Fruit fly (Drosophila melanogaster) whole organism, prepupa: ENCODE data around the gene flfl.

ENCODE experiments used
- Blimp-1 ChIP-seq: fragments of 200-800 bp; sonication (Bioruptor generic); optimal IDR thresholded peaks from 3 replicates; lab custom pipeline; 2017; ENCODE audit warnings: missing biosample characterization, missing genetic modification characterization, mild to moderate bottlenecking, moderate library complexity, missing genetic modification reagents
- CG10669 ChIP-seq: fragments of 200-800 bp; sonication (Bioruptor generic); optimal IDR thresholded peaks from 3 replicates; lab custom pipeline; 2018; ENCODE audit warnings: missing biosample characterization, mild to moderate bottlenecking, missing genetic modification characterization, moderate library complexity
- CG15336 ChIP-seq: fragments of 200-800 bp; sonication (Bioruptor generic); IDR thresholded peaks from 2 replicates; pipeline ENCODE4 v1.3.6; 2022; ENCODE audit warnings: missing biosample characterization, missing genetic modification characterization
- CG1621 ChIP-seq: fragments of 200-800 bp; sonication (Bioruptor generic); optimal IDR thresholded peaks from 3 replicates; lab custom pipeline; 2018; ENCODE audit warnings: missing biosample characterization, mild to moderate bottlenecking, missing genetic modification characterization
- CG31627 ChIP-seq: fragments of 200-800 bp; sonication (Bioruptor generic); optimal IDR thresholded peaks from 3 replicates; lab custom pipeline; 2016; ENCODE audit warnings: missing biosample characterization, missing genetic modification characterization
- CG6163 ChIP-seq: fragments of 200-800 bp; sonication (Bioruptor generic); IDR thresholded peaks from 3 replicates; pipeline ENCODE4 v1.3.6; 2022; ENCODE audit warnings: missing biosample characterization, missing genetic modification characterization
- CG6276 ChIP-seq: fragments of 200-800 bp; sonication (Bioruptor generic); optimal IDR thresholded peaks from 2 replicates; lab custom pipeline; 2017; ENCODE audit warnings: missing biosample characterization, mild to moderate bottlenecking, missing genetic modification characterization
- CG6808 ChIP-seq: fragments of 200-800 bp; sonication (Bioruptor generic); optimal IDR thresholded peaks from 3 replicates; lab custom pipeline; 2017; ENCODE audit warnings: missing biosample characterization, missing genetic modification characterization, mild to moderate bottlenecking, moderate library complexity, missing genetic modification reagents
- CG6854 ChIP-seq: fragments of 200-800 bp; sonication (Bioruptor generic); optimal IDR thresholded peaks from 2 replicates; lab custom pipeline; 2017; ENCODE audit warnings: missing biosample characterization, mild to moderate bottlenecking, missing genetic modification characterization
- CG7368 ChIP-seq: fragments of 200-800 bp; sonication (Bioruptor generic); optimal IDR thresholded peaks from 3 replicates; lab custom pipeline; 2016; ENCODE audit warnings: missing biosample characterization, missing genetic modification characterization
- CG8119 ChIP-seq: fragments of 200-800 bp; sonication (Bioruptor generic); IDR thresholded peaks from 3 replicates; pipeline ENCODE4 v1.3.6; 2022; ENCODE audit warnings: missing biosample characterization, missing genetic modification characterization
- CG8632 ChIP-seq: fragments of 200-800 bp; sonication (Bioruptor generic); optimal IDR thresholded peaks from 3 replicates; lab custom pipeline; 2016; ENCODE audit warnings: missing biosample characterization, missing genetic modification characterization
- CG9139 ChIP-seq: fragments of 200-800 bp; sonication (Bioruptor generic); optimal IDR thresholded peaks from 3 replicates; lab custom pipeline; 2017; ENCODE audit warnings: missing biosample characterization, mild to moderate bottlenecking, missing genetic modification characterization
- Eip78C ChIP-seq: fragments of 200-800 bp; sonication (Bioruptor generic); peaks from one replicate; lab custom pipeline; 2016; ENCODE audit warnings: missing biosample characterization, missing genetic modification characterization
- Eip93F ChIP-seq: fragments of 200-800 bp; sonication (Bioruptor generic); optimal IDR thresholded peaks from 2 replicates; lab custom pipeline; 2016; ENCODE audit warnings: missing biosample characterization, mild to moderate bottlenecking, missing genetic modification characterization
- Ets96B ChIP-seq: fragments of 200-800 bp; optimal IDR thresholded peaks from 2 replicates; lab custom pipeline; 2019; ENCODE audit warnings: missing biosample characterization, mild to moderate bottlenecking, missing genetic modification characterization, moderate library complexity
- Hr4 ChIP-seq: fragments of 200-800 bp; sonication (Bioruptor generic); optimal IDR thresholded peaks from 3 replicates; lab custom pipeline; 2016; ENCODE audit warnings: missing biosample characterization, missing genetic modification characterization
- Lpt ChIP-seq: fragments of 200-800 bp; sonication (Bioruptor generic); optimal IDR thresholded peaks from 3 replicates; lab custom pipeline; 2016; ENCODE audit warnings: missing biosample characterization, missing genetic modification characterization
- Sox102F ChIP-seq: fragments of 200-800 bp; sonication (Bioruptor generic); optimal IDR thresholded peaks from 2 replicates; lab custom pipeline; 2016; ENCODE audit warnings: missing biosample characterization, mild to moderate bottlenecking, missing genetic modification characterization
- Sox14 ChIP-seq: fragments of 200-800 bp; sonication (Bioruptor generic); optimal IDR thresholded peaks from 3 replicates; lab custom pipeline; 2016; ENCODE audit warnings: missing biosample characterization, missing genetic modification characterization
- Sox15 ChIP-seq: fragments of 200-800 bp; sonication (Bioruptor generic); optimal IDR thresholded peaks from 3 replicates; lab custom pipeline; 2016; ENCODE audit warnings: missing biosample characterization, missing genetic modification characterization
- cyc ChIP-seq: fragments of 200-800 bp; sonication (Bioruptor generic); optimal IDR thresholded peaks from 3 replicates; lab custom pipeline; 2016; ENCODE audit warnings: missing biosample characterization, missing genetic modification characterization
- dsx ChIP-seq: fragments of 200-800 bp; optimal IDR thresholded peaks from 3 replicates; lab custom pipeline; 2019; ENCODE audit warnings: missing biosample characterization, mild to moderate bottlenecking, missing genetic modification characterization, moderate library complexity; ENCODE audit not compliant: poor library complexity, severe bottlenecking
- eg ChIP-seq: fragments of 200-800 bp; sonication (Bioruptor generic); IDR thresholded peaks from 3 replicates; pipeline ENCODE4 v1.3.6; 2022; ENCODE audit warnings: missing biosample characterization, missing genetic modification characterization
- fd59A ChIP-seq: fragments of 200-800 bp; sonication (Bioruptor generic); optimal IDR thresholded peaks from 2 replicates; lab custom pipeline; 2017; ENCODE audit warnings: missing biosample characterization, mild to moderate bottlenecking, missing genetic modification characterization, missing genetic modification reagents
- fkh ChIP-seq: fragments of 200-800 bp; sonication (Bioruptor generic); optimal IDR thresholded peaks from 3 replicates; lab custom pipeline; 2017; ENCODE audit warnings: missing biosample characterization, mild to moderate bottlenecking, missing genetic modification characterization, moderate library complexity
- lz ChIP-seq: fragments of 200-800 bp; sonication (Bioruptor generic); optimal IDR thresholded peaks from 3 replicates; lab custom pipeline; 2016; ENCODE audit warnings: missing biosample characterization, missing genetic modification characterization
- pdm3 ChIP-seq: fragments of 200-800 bp; sonication (Bioruptor generic); optimal IDR thresholded peaks from 3 replicates; lab custom pipeline; 2016; ENCODE audit warnings: missing biosample characterization, missing genetic modification characterization
- salr ChIP-seq, 2 experiments: fragments of 200-800 bp; sonication (Bioruptor generic); optimal IDR thresholded peaks; 3 replicates each; lab custom pipeline; 2016 to 2018; ENCODE audit warnings: missing biosample characterization in 2 of 2, missing genetic modification characterization in 2 of 2, mild to moderate bottlenecking in 1 of 2
- spab ChIP-seq: fragments of 200-800 bp; sonication (Bioruptor generic); optimal IDR thresholded peaks from 2 replicates; lab custom pipeline; 2017; ENCODE audit warnings: missing biosample characterization, mild to moderate bottlenecking, missing genetic modification characterization, missing genetic modification reagents
- ss ChIP-seq, 2 experiments: fragments of 200-800 bp; sonication (Bioruptor generic); optimal IDR thresholded peaks; 2 replicates in 1 of 2; 3 replicates in 1 of 2; lab custom pipeline; 2017 to 2018; ENCODE audit warnings: mild to moderate bottlenecking in 2 of 2, missing biosample characterization in 2 of 2, missing genetic modification characterization in 2 of 2, moderate library complexity in 1 of 2
- svp ChIP-seq: fragments of 200-800 bp; sonication (Bioruptor generic); peaks from one replicate; lab custom pipeline; 2016; ENCODE audit warnings: missing biosample characterization, missing genetic modification characterization
- vri ChIP-seq: fragments of 200-800 bp; sonication (Bioruptor generic); optimal IDR thresholded peaks from 3 replicates; lab custom pipeline; 2016; ENCODE audit warnings: missing biosample characterization, mild to moderate bottlenecking, missing genetic modification characterization

Gene flfl

dm6 chr3R:13646729-13647633 is 36.7 kb upstream of the flfl start, which contains the start of gene rin (continued):
- TF ChIP-seq CG31627 (GFP tag; lab: Kevin White, UChicago) (peak; percentile 25), fd59A (GFP tag; lab: Kevin White, UChicago) (no peak), CG6163 (GFP tag; lab: Robert Waterston, UW) (peak; percentile 6; the same call in 1 of the 3 replicates), vri (no peak), Sox15 (GFP tag; lab: Kevin White, UChicago) (no peak), CG10669 (peak; percentile 36), pdm3 (GFP tag; lab: Kevin White, UChicago) (no peak), lz (GFP tag; lab: Kevin White, UChicago) (peak; percentile 12), Sox102F (no peak), Sox14 (GFP tag; lab: Kevin White, UChicago) (no peak), CG6808 (GFP tag; lab: Kevin White, UChicago) (peak; percentile 77), salr (GFP tag; optimal IDR thresholded peaks at IDR 0.05; lab: Kevin White, UChicago) (no peak), CG1621 (peak; percentile 42), cyc (peak; percentile 15), CG7368 (GFP tag; lab: Kevin White, UChicago) (no peak), spab (peak; percentile 57), Eip93F (GFP tag; lab: Kevin White, UChicago) (no peak), fkh (GFP tag; lab: Kevin White, UChicago) (no peak), Hr4 (GFP tag; lab: Kevin White, UChicago) (no peak), CG15336 (peak; percentile 60), Blimp-1 (GFP tag; lab: Kevin White, UChicago) (no peak), CG6276 (GFP tag; lab: Kevin White, UChicago) (peak; percentile 46)
- TF ChIP-seq, all 60 proteins: peak for 24

DNA sequence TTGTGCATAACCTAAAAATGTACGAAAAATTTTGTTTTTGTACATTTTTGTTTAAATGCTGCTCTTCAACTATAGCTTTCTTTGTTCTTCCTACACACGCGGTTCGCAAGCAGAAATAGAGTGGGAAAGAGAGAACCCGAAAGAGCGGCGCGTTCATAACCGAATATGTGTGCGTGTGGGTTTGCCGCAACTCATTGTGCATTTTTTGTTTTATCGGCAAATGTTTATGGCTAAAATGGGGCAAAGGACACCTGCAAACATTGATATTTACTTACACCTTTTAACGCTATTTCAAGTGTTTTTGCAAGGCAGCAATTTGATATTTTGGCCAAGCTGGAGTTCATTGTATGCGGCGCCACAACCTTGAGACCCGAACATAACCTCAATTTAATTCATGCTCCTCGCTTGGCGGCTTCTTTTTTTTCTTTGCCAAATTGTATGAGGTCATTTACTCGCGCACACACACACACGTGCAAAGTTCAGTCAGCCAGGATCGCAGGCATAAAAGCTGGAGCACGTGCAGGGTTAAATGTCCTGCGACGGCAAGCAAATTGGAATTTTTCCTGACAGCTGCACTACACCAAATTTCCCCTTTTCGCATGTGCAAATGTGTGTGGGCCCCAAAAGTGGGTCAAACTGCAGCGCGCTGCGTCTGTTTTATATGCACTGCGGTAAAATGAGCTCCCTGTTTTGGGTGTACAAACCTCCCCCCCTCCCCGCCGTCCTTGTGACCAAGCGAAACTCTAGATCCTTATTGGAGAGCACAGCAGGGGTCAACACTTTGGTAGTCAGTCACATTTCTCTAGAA is 35.8 kb upstream of the flfl start:
- TF ChIP-seq Sox14 (GFP tag; lab: Kevin White, UChicago) (peak; percentile 61), CG31627 (GFP tag; lab: Kevin White, UChicago) (no peak), CG6163 (GFP tag; lab: Robert Waterston, UW) (no peak), CG10669 (no peak), Eip78C (GFP tag; lab: Kevin White, UChicago) (peak; percentile 52), ss (GFP tag; optimal IDR thresholded peaks at IDR 0.05; lab: Kevin White, UChicago) (peak in 1 of 2 experiments; percentile 17), svp (no peak)

- no peak for TF ChIP-seq CG8632
- TF ChIP-seq CG6276 (GFP tag; lab: Kevin White, UChicago): no peak
- TF ChIP-seq vri: no peak
These were observed 27.4 kb upstream of the flfl start, which contains the start of gene Rbp4 for dm6 chr3R:13656294-13656693. Rbp4 (minus strand) TSS chr3R:13656394.

DNA sequence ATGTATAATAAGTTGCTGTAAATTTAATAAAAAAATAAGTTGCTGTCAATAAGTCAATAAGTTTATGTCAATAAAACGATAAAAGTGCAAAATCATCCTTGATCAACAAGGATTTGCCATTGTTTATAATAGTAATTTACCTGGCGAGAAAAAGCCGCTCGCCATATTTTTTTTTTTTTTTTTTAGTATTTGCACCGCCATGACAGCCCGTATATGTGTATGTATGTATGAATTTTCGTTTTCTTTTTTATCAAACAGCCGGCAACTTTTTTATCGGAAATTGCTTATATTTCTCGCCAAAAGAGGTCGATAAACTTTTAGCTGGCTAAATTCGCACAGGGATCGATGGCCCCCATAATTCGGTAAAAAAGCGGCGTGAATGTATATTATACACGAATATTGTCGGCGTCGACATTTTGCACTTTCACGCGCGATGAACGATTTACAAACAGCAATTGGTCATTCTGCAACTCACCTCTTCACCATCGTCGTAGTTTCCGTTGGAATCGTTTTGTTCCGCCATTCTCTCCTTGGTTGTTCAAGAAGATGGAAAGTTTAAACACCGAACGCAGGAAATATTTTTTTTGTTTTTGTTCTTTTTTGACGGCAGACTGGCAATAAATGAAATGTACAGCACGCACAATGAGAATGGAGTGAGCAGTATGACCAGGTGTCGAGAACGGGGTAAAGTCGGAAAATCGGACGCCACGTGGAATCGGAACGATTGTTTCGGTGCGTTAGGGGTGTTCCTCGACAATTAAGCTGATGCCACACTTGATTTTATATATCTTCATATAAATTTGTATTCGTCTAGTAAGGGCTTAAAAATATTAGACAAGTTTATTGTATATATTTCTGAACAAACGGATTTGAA is 23.6 kb upstream of the flfl start, which contains the start of gene Hrb87F:
Hrb87F (minus strand) TSS at position 667 of the 874 bp plus-strand sequence.
- TF ChIP-seq lz (GFP tag; lab: Kevin White, UChicago): peak; percentile 10
- TF ChIP-seq eg (GFP tag; lab: Robert Waterston, UW): peak; percentile 23
- peak; percentile 7; the same call in 2 of the 3 replicates for TF ChIP-seq CG6163 (GFP tag; lab: Robert Waterston, UW)
- peak; percentile 33 for TF ChIP-seq vri
- TF ChIP-seq Ets96B (tag; lab: Kevin White, UChicago): peak; percentile 1
- TF ChIP-seq dsx: peak; percentile 26
- TF ChIP-seq CG6854 (GFP tag; lab: Kevin White, UChicago): peak; percentile 79
- peak; percentile 54 to 56 for TF ChIP-seq ss (GFP tag; optimal IDR thresholded peaks at IDR 0.05; lab: Kevin White, UChicago)
- TF ChIP-seq cyc: no peak
- peak; percentile 55 for TF ChIP-seq CG6808 (GFP tag; lab: Kevin White, UChicago)
- TF ChIP-seq Lpt (GFP tag; lab: Kevin White, UChicago): no peak
- TF ChIP-seq CG9139 (GFP tag; lab: Kevin White, UChicago): peak; percentile 52
- TF ChIP-seq CG8119 (GFP tag; lab: Robert Waterston, UW): no peak; the same call in 2 of the 3 replicates
